Fruit fly (Drosophila melanogaster) whole organism, embryonic: ENCODE results near the gene CG11454.

Experiments
- CG10147 ChIP-seq: fragments of 200-800 bp; sonication (Bioruptor generic); optimal IDR thresholded peaks from 2 replicates; lab custom pipeline; 2019; ENCODE audit warnings: missing biosample characterization, mild to moderate bottlenecking, missing genetic modification characterization, moderate library complexity
- CG12155 ChIP-seq: fragments of 200-800 bp; sonication (Bioruptor generic); optimal IDR thresholded peaks from 3 replicates; lab custom pipeline; 2016; ENCODE audit warnings: missing biosample characterization, missing genetic modification characterization
- CG12744 ChIP-seq: fragments of 200-800 bp; sonication (Bioruptor generic); optimal IDR thresholded peaks from 2 replicates; lab custom pipeline; 2016; ENCODE audit warnings: missing biosample characterization, missing genetic modification characterization
- CG13624 ChIP-seq: fragments of 200-800 bp; sonication (Bioruptor generic); optimal IDR thresholded peaks from 2 replicates; lab custom pipeline; 2016; ENCODE audit warnings: missing biosample characterization, missing genetic modification characterization
- CG15479 ChIP-seq: fragments of 200-800 bp; sonication (Bioruptor generic); optimal IDR thresholded peaks from 3 replicates; lab custom pipeline; 2019; ENCODE audit warnings: missing biosample characterization, mild to moderate bottlenecking, missing genetic modification characterization, moderate library complexity
- CG1603 ChIP-seq: fragments of 200-800 bp; sonication (Bioruptor generic); optimal IDR thresholded peaks from 2 replicates; lab custom pipeline; 2019; ENCODE audit warnings: missing biosample characterization, mild to moderate bottlenecking, missing genetic modification characterization, moderate library complexity
- CG18764 ChIP-seq: fragments of 200-800 bp; sonication (Bioruptor generic); optimal IDR thresholded peaks from 3 replicates; lab custom pipeline; 2016; ENCODE audit warnings: missing biosample characterization, missing genetic modification characterization
- CG31365 ChIP-seq: fragments of 200-800 bp; sonication (Bioruptor generic); optimal IDR thresholded peaks from 2 replicates; lab custom pipeline; 2018; ENCODE audit warnings: missing biosample characterization, mild to moderate bottlenecking, missing genetic modification characterization
- CG31441 ChIP-seq: fragments of 200-800 bp; sonication (Bioruptor generic); IDR thresholded peaks from 2 replicates; pipeline ENCODE4 v1.3.6; 2022; ENCODE audit warnings: missing biosample characterization, missing genetic modification characterization
- CG3281 ChIP-seq: fragments of 200-800 bp; sonication (Bioruptor generic); optimal IDR thresholded peaks from 3 replicates; lab custom pipeline; 2017; ENCODE audit warnings: missing biosample characterization, mild to moderate bottlenecking, missing genetic modification characterization
- CG3407 ChIP-seq: fragments of 200-800 bp; sonication (Bioruptor generic); optimal IDR thresholded peaks from 2 replicates; lab custom pipeline; 2018; ENCODE audit warnings: missing biosample characterization, mild to moderate bottlenecking, missing genetic modification characterization
- CG4404 ChIP-seq: fragments of 200-800 bp; sonication (Bioruptor generic); IDR thresholded peaks from 2 replicates; pipeline ENCODE4 v1.3.6; 2022; ENCODE audit warnings: missing biosample characterization, missing genetic modification characterization
- CG4424 ChIP-seq: fragments of 200-800 bp; sonication (Bioruptor generic); optimal IDR thresholded peaks from 3 replicates; lab custom pipeline; 2016; ENCODE audit warnings: missing biosample characterization, missing genetic modification characterization
- CG4707 ChIP-seq: fragments of 200-800 bp; sonication (Bioruptor generic); optimal IDR thresholded peaks from 2 replicates; lab custom pipeline; 2018; ENCODE audit warnings: missing biosample characterization, mild to moderate bottlenecking, missing genetic modification characterization, moderate library complexity
- CG6813 ChIP-seq: fragments of 200-800 bp; sonication (Bioruptor generic); optimal IDR thresholded peaks from 2 replicates; lab custom pipeline; 2017; ENCODE audit warnings: missing biosample characterization, missing genetic modification characterization, mild to moderate bottlenecking, moderate library complexity, missing genetic modification reagents
- CG7786 ChIP-seq: fragments of 200-800 bp; sonication (Bioruptor generic); optimal IDR thresholded peaks from 2 replicates; lab custom pipeline; 2016; ENCODE audit warnings: missing biosample characterization, missing genetic modification characterization
- CG8089 ChIP-seq: fragments of 200-800 bp; sonication (Bioruptor generic); optimal IDR thresholded peaks from 3 replicates; lab custom pipeline; 2016; ENCODE audit warnings: missing biosample characterization, missing genetic modification characterization
- CG8944 ChIP-seq: fragments of 200-800 bp; sonication (Bioruptor generic); optimal IDR thresholded peaks from 3 replicates; lab custom pipeline; 2016; ENCODE audit warnings: missing biosample characterization, missing genetic modification characterization
- CTCF ChIP-seq: fragments of 200-800 bp; sonication (Bioruptor generic); optimal IDR thresholded peaks from 2 replicates; lab custom pipeline; 2017; ENCODE audit warnings: missing biosample characterization, mild to moderate bottlenecking, missing genetic modification characterization, moderate library complexity
- HHEX ChIP-seq: fragments of 200-800 bp; sonication (Bioruptor generic); optimal IDR thresholded peaks from 3 replicates; lab custom pipeline; 2017; ENCODE audit warnings: missing biosample characterization, mild to moderate bottlenecking, missing genetic modification characterization, missing genetic modification reagents
- Jarid2 ChIP-seq: fragments of 200-800 bp; sonication (Bioruptor generic); optimal IDR thresholded peaks from 3 replicates; lab custom pipeline; 2017; ENCODE audit warnings: mild to moderate bottlenecking, missing biosample characterization, missing genetic modification reagents, missing genetic modification characterization
- Myb ChIP-seq: fragments of 200-800 bp; sonication (Bioruptor generic); optimal IDR thresholded peaks from 2 replicates; lab custom pipeline; 2016; ENCODE audit warnings: missing biosample characterization, missing genetic modification characterization
- Six4 ChIP-seq: fragments of 200-800 bp; sonication (Bioruptor generic); optimal IDR thresholded peaks from 2 replicates; lab custom pipeline; 2016; ENCODE audit warnings: missing biosample characterization, missing genetic modification characterization
- Tbp ChIP-seq: fragments of >200 bp; optimal IDR thresholded peaks from 2 replicates; lab custom pipeline; 2018; ENCODE audit warnings: missing biosample characterization, missing genetic modification characterization
- Vsx1 ChIP-seq: fragments of 200-800 bp; sonication (Bioruptor generic); optimal IDR thresholded peaks from 2 replicates; lab custom pipeline; 2017; ENCODE audit warnings: missing biosample characterization, mild to moderate bottlenecking, missing genetic modification characterization, missing genetic modification reagents
- YL-1 ChIP-seq: fragments of 200-800 bp; sonication (Bioruptor generic); optimal IDR thresholded peaks from 3 replicates; lab custom pipeline; 2017; ENCODE audit warnings: missing biosample characterization, mild to moderate bottlenecking, missing genetic modification characterization
- abd-A ChIP-seq: fragments of 200-800 bp; sonication (Bioruptor generic); optimal IDR thresholded peaks from 3 replicates; lab custom pipeline; 2019; ENCODE audit warnings: missing biosample characterization, mild to moderate bottlenecking, missing genetic modification characterization, moderate library complexity
- cg ChIP-seq: fragments of 200-800 bp; sonication (Bioruptor generic); optimal IDR thresholded peaks from 3 replicates; lab custom pipeline; 2019; ENCODE audit warnings: missing biosample characterization, mild to moderate bottlenecking, missing genetic modification characterization, moderate library complexity
- crc ChIP-seq: fragments of 200-800 bp; sonication (Bioruptor generic); optimal IDR thresholded peaks from 2 replicates; lab custom pipeline; 2016; ENCODE audit warnings: missing biosample characterization, missing genetic modification characterization
- dm ChIP-seq: fragments of 200-800 bp; sonication (Bioruptor generic); optimal IDR thresholded peaks from 3 replicates; lab custom pipeline; 2016; ENCODE audit warnings: missing biosample characterization, missing genetic modification characterization
- en ChIP-seq: fragments of 200-800 bp; sonication (Bioruptor generic); optimal IDR thresholded peaks from 2 replicates; lab custom pipeline; 2016; ENCODE audit warnings: missing biosample characterization, missing genetic modification characterization
- gcm ChIP-seq: fragments of 200-800 bp; sonication (Bioruptor generic); optimal IDR thresholded peaks from 2 replicates; lab custom pipeline; 2019; ENCODE audit warnings: missing biosample characterization, mild to moderate bottlenecking, missing genetic modification characterization, moderate library complexity
- gem ChIP-seq: fragments of 200-800 bp; sonication (Bioruptor generic); optimal IDR thresholded peaks from 2 replicates; lab custom pipeline; 2019; ENCODE audit warnings: missing biosample characterization, mild to moderate bottlenecking, missing genetic modification characterization, moderate library complexity
- grau ChIP-seq: fragments of 200-800 bp; optimal IDR thresholded peaks from 3 replicates; lab custom pipeline; 2019; ENCODE audit warnings: missing biosample characterization, mild to moderate bottlenecking, missing genetic modification characterization, moderate library complexity
- insv ChIP-seq, 2 experiments: fragments of 200-800 bp; sonication (Bioruptor generic); optimal IDR thresholded peaks; 3 replicates each; lab custom pipeline; 2016 to 2018; ENCODE audit warnings: missing biosample characterization in 2 of 2, missing genetic modification characterization in 2 of 2
- lilli ChIP-seq: fragments of 200-800 bp; sonication (Bioruptor generic); optimal IDR thresholded peaks from 3 replicates; lab custom pipeline; 2016; ENCODE audit warnings: missing biosample characterization, missing genetic modification characterization
- lola ChIP-seq, 3 experiments: fragments of >200 bp in 2 of 3; fragments of 200-800 bp in 1 of 3; sonication (Bioruptor generic) in 1 of 3; optimal IDR thresholded peaks; 2 replicates each; lab custom pipeline; 2017 to 2019; ENCODE audit warnings: missing biosample characterization in 3 of 3, missing genetic modification characterization in 3 of 3, mild to moderate bottlenecking in 1 of 3, moderate library complexity in 1 of 3
- mam ChIP-seq: fragments of 200-800 bp; sonication (Bioruptor generic); optimal IDR thresholded peaks from 3 replicates; lab custom pipeline; 2016; ENCODE audit warnings: missing biosample characterization, missing genetic modification characterization
- mirr ChIP-seq: fragments of 200-800 bp; sonication (Bioruptor generic); optimal IDR thresholded peaks from 3 replicates; lab custom pipeline; 2018; ENCODE audit warnings: missing biosample characterization, mild to moderate bottlenecking, missing genetic modification characterization
- nmo ChIP-seq: fragments of 200-800 bp; sonication (Bioruptor generic); optimal IDR thresholded peaks from 2 replicates; lab custom pipeline; 2018; ENCODE audit warnings: missing biosample characterization, mild to moderate bottlenecking, missing genetic modification characterization, moderate library complexity
- onecut ChIP-seq: fragments of 200-800 bp; sonication (Bioruptor generic); IDR thresholded peaks from 2 replicates; pipeline ENCODE4 v1.3.6; 2022; ENCODE audit warnings: missing biosample characterization, missing genetic modification characterization
- repo ChIP-seq: fragments of 200-800 bp; sonication (Bioruptor generic); optimal IDR thresholded peaks from 2 replicates; lab custom pipeline; 2016; ENCODE audit warnings: missing biosample characterization, missing genetic modification characterization
- salm ChIP-seq: fragments of 200-800 bp; sonication (Bioruptor generic); optimal IDR thresholded peaks from 2 replicates; lab custom pipeline; 2018; ENCODE audit warnings: missing biosample characterization, mild to moderate bottlenecking, missing genetic modification characterization
- scrt ChIP-seq: fragments of 200-800 bp; sonication (Bioruptor generic); optimal IDR thresholded peaks from 2 replicates; lab custom pipeline; 2018; ENCODE audit warnings: missing biosample characterization, mild to moderate bottlenecking, missing genetic modification characterization, moderate library complexity
- sima ChIP-seq: fragments of 200-800 bp; sonication (Bioruptor generic); optimal IDR thresholded peaks from 2 replicates; lab custom pipeline; 2016; ENCODE audit warnings: missing biosample characterization, missing genetic modification characterization
- tap ChIP-seq: fragments of 200-800 bp; optimal IDR thresholded peaks from 3 replicates; lab custom pipeline; 2019; ENCODE audit warnings: missing biosample characterization, mild to moderate bottlenecking, missing genetic modification characterization, moderate library complexity
- tna ChIP-seq: fragments of 200-800 bp; sonication (Bioruptor generic); IDR thresholded peaks from 2 replicates; pipeline ENCODE4 v1.3.6; 2022; ENCODE audit warnings: missing biosample characterization, missing genetic modification characterization; ENCODE audit not compliant: partially characterized antibody
- wek ChIP-seq: fragments of 200-800 bp; sonication (Bioruptor generic); optimal IDR thresholded peaks from 3 replicates; lab custom pipeline; 2018; ENCODE audit warnings: missing biosample characterization, mild to moderate bottlenecking, missing genetic modification characterization, moderate library complexity

The CG11454 gene

DNA sequence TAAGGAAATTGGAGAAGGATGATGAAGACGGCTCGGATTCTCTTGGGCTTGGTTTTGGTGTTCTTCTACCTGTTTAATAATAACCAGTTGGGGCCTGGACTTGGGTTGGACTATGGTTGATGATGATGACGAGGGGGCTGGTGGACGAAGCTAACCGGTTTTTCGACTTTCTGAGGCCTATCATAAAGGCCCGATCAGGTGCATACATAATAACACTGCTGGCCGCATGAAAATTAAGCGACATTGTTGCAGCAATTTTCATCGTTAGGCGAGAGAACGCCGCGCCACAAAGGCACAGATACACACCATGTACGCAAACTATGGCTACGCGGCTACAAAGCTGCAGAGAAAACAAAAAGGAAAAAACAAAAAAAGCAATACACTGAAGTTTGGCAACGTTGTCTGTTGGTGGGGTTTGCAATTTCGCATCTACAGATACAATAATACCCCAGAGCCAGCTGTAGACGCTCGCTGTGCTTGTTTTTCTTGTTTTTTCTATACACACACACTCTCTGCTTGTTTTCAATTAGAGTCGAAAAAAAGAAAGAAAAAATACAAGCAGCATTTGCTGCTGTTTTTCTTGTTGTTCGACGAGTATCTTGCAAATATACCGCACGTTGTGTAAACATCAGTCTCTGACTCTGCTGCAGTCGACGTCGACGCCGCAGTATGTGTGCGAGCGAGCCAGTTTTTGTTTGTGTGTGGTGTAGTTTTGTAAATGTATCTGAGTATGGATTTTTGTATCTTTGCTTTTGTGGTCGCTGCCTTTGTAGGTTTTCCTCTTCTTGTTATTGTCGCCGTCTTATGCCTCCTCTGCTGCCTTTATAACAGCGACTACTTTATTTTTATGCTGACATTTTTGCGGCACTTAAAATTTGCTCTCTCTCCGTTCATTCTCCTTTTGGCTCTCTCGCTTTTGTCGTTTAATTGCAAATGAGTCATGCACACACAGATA is 23.3 kb downstream of the CG11454 start (continued):
- TF ChIP-seq salm (peak; percentile 45), Vsx1 (GFP tag; lab: Kevin White, UChicago) (peak; percentile 84), CG12155 (GFP tag; lab: Kevin White, UChicago) (peak; percentile 56), CG10147 (peak; percentile 82), CG12744 (peak; percentile 55), wek (GFP tag; lab: Kevin White, UChicago) (peak; percentile 67), onecut (GFP tag; lab: Robert Waterston, UW) (peak; percentile 88), insv (GFP tag; optimal IDR thresholded peaks at IDR 0.05; lab: Kevin White, UChicago) (peak in 1 of 2 experiments; percentile 72), scrt (peak; percentile 84), cg (GFP tag; lab: Kevin White, UChicago) (peak; percentile 92), crc (GFP tag; lab: Kevin White, UChicago) (peak; percentile 15), mam (GFP tag; lab: Kevin White, UChicago) (no peak), abd-A (tag; lab: Kevin White, UChicago) (peak; percentile 98), grau (peak; percentile 55), CTCF (GFP tag; lab: Kevin White, UChicago) (no peak), repo (peak; percentile 65), CG4424 (GFP tag; lab: Kevin White, UChicago) (peak; percentile 36), HHEX (peak; percentile 86), CG18764 (peak; percentile 43), CG15479 (GFP tag; lab: Kevin White, UChicago) (peak; percentile 87), dm (peak; percentile 30), gcm (GFP tag; lab: Kevin White, UChicago) (peak; percentile 52), CG3281 (GFP tag; lab: Kevin White, UChicago) (peak; percentile 86), sima (GFP tag; lab: Kevin White, UChicago) (peak; percentile 36), YL-1 (GFP tag; lab: Kevin White, UChicago) (peak; percentile 76), mirr (GFP tag; lab: Kevin White, UChicago) (peak; percentile 98), CG31441 (GFP tag; lab: Robert Waterston, UW) (no peak), CG4404 (GFP tag; lab: Robert Waterston, UW) (no peak), CG3407 (peak; percentile 100), Jarid2 (GFP tag; lab: Kevin White, UChicago) (peak; percentile 68), nmo (GFP tag; lab: Kevin White, UChicago) (peak; percentile 33), CG1603 (peak; percentile 54), Six4 (GFP tag; lab: Kevin White, UChicago) (peak; percentile 14), lola (GFP tag; optimal IDR thresholded peaks at IDR 0.05; lab: Kevin White, UChicago) (peak in 1 of 3 experiments; percentile 34), CG8089 (GFP tag; lab: Kevin White, UChicago) (peak; percentile 40), CG4707 (GFP tag; lab: Kevin White, UChicago) (peak; percentile 59), tap (tag; lab: Kevin White, UChicago) (peak; percentile 41), lilli (GFP tag; lab: Kevin White, UChicago) (peak; percentile 54), CG13624 (GFP tag; lab: Kevin White, UChicago) (peak; percentile 72), CG8944 (no peak), en (GFP tag; lab: Kevin White, UChicago) (peak; percentile 41), Tbp (GFP tag; lab: Kevin White, UChicago) (no peak), Myb (GFP tag; lab: Kevin White, UChicago) (peak; percentile 47), CG31365 (tag; lab: Kevin White, UChicago) (peak; percentile 82), CG7786 (GFP tag; lab: Kevin White, UChicago) (peak; percentile 72), CG6813 (GFP tag; lab: Kevin White, UChicago) (peak; percentile 91), tna (GFP tag; lab: Robert Waterston, UW) (no peak), gem (peak; percentile 75)
